Worm (Caenorhabditis elegans): ENCODE measurements around the gene C17G10.13.

DNA sequence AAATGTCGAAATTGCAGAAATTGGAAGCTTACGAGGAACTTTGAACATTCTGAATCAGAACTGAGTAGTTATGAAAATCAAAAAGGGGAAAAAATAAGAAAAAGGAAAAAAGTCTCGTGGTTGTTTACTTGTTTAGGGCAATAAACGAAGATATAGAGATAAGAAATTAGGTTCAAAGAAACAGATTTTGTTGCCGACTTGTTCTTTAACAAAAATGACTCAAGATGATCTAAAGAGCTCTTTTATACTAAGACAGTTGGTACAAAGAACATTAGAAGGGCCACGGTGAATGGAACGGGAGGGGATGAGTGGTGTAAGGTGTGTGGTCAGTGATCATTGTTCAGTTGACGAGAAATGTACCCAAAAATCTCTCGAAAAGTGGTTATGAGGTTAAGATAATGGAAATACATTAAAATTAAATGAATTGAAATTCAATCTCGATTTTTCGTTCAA, 42.1 kb downstream of the C17G10.13 start, which contains the start of gene acdh-2:
- TF ChIP-seq nhr-43 (tag; optimal IDR thresholded peaks at IDR 0.05; ENCODE audit: poor library complexity, severe bottlenecking) (peak; percentile 18), ceh-28 (tag; optimal IDR thresholded peaks at IDR 0.05) (no peak), R02D3.7 (tag; optimal IDR thresholded peaks at IDR 0.05) (no peak), ama-1 (optimal IDR thresholded peaks at IDR 0.05) (no peak), skn-1 (tag; optimal IDR thresholded peaks at IDR 0.05) (no peak), aly-2 (tag; optimal IDR thresholded peaks at IDR 0.05) (no peak), ZK546.5 (tag; optimal IDR thresholded peaks at IDR 0.05) (no peak), fkh-2 (tag; optimal IDR thresholded peaks at IDR 0.05) (no peak), snpc-4 (tag; optimal IDR thresholded peaks at IDR 0.05) (no peak), unc-62 (GFP tag; optimal IDR thresholded peaks at IDR 0.05) (no peak), lin-39 (tag; optimal IDR thresholded peaks at IDR 0.05) (no peak), nhr-76 (tag; optimal IDR thresholded peaks at IDR 0.05) (no peak), nfya-1 (tag; optimal IDR thresholded peaks at IDR 0.05; ENCODE audit: insufficient read depth) (peak; percentile 35)
